Fruit fly (Drosophila melanogaster) whole organism, embryonic: ENCODE data around the gene CG6398.

ENCODE experiments used
- Aef1 ChIP-seq: fragments of 200-800 bp; sonication (Bioruptor generic); IDR thresholded peaks from 3 replicates; pipeline ENCODE4 v1.3.6; 2022; ENCODE audit warnings: missing biosample characterization, missing genetic modification characterization
- Atf-2 ChIP-seq: fragments of 200-800 bp; sonication (Bioruptor generic); optimal IDR thresholded peaks from 2 replicates; lab custom pipeline; 2016; ENCODE audit warnings: missing biosample characterization, missing genetic modification characterization
- CG11247 ChIP-seq: fragments of 200-800 bp; sonication (Bioruptor generic); IDR thresholded peaks from 2 replicates; pipeline ENCODE4 v1.3.6; 2022; ENCODE audit warnings: missing biosample characterization, missing genetic modification characterization
- CG12104 ChIP-seq: fragments of 200-800 bp; sonication (Bioruptor generic); optimal IDR thresholded peaks from 3 replicates; lab custom pipeline; 2016; ENCODE audit warnings: missing biosample characterization, missing genetic modification characterization
- CG12942 ChIP-seq: fragments of 200-800 bp; sonication (Bioruptor generic); optimal IDR thresholded peaks from 3 replicates; lab custom pipeline; 2016; ENCODE audit warnings: missing biosample characterization, missing genetic modification characterization
- CG13296 ChIP-seq: fragments of 200-800 bp; sonication (Bioruptor generic); optimal IDR thresholded peaks from 3 replicates; lab custom pipeline; 2018; ENCODE audit warnings: missing biosample characterization, mild to moderate bottlenecking, missing genetic modification characterization
- CG15514 ChIP-seq: fragments of 200-800 bp; sonication (Bioruptor generic); optimal IDR thresholded peaks from 3 replicates; lab custom pipeline; 2017; ENCODE audit warnings: missing biosample characterization, missing genetic modification characterization, mild to moderate bottlenecking, moderate library complexity, missing genetic modification reagents
- CG18764 ChIP-seq: fragments of 200-800 bp; sonication (Bioruptor generic); optimal IDR thresholded peaks from 3 replicates; lab custom pipeline; 2016; ENCODE audit warnings: missing biosample characterization, missing genetic modification characterization
- CG32532 ChIP-seq: fragments of 200-800 bp; sonication (Bioruptor generic); IDR thresholded peaks from 2 replicates; pipeline ENCODE4 v1.3.6; 2022; ENCODE audit warnings: missing biosample characterization, missing genetic modification characterization
- CG32767 ChIP-seq: fragments of 200-800 bp; sonication (Bioruptor generic); IDR thresholded peaks from 2 replicates; pipeline ENCODE4 v1.3.6; 2022; ENCODE audit warnings: missing biosample characterization, missing genetic modification characterization
- CG34376 ChIP-seq: fragments of 200-800 bp; sonication (Bioruptor generic); optimal IDR thresholded peaks from 2 replicates; lab custom pipeline; 2018; ENCODE audit warnings: missing biosample characterization, mild to moderate bottlenecking, missing genetic modification characterization
- CG3838 ChIP-seq: fragments of 200-800 bp; sonication (Bioruptor generic); optimal IDR thresholded peaks from 3 replicates; lab custom pipeline; 2016; ENCODE audit warnings: missing biosample characterization, missing genetic modification characterization
- CG6689 ChIP-seq: fragments of 200-800 bp; sonication (Bioruptor generic); IDR thresholded peaks from 2 replicates; pipeline ENCODE4 v1.3.6; 2022; ENCODE audit warnings: missing biosample characterization, missing genetic modification characterization
- CG7271 ChIP-seq: fragments of 200-800 bp; sonication (Bioruptor generic); optimal IDR thresholded peaks from 2 replicates; lab custom pipeline; 2018; ENCODE audit warnings: missing biosample characterization, mild to moderate bottlenecking, missing genetic modification characterization, moderate library complexity
- CG7963 ChIP-seq: fragments of 200-800 bp; sonication (Bioruptor generic); IDR thresholded peaks from 3 replicates; pipeline ENCODE4 v1.3.6; 2022; ENCODE audit warnings: missing biosample characterization, missing genetic modification characterization; ENCODE audit not compliant: partially characterized antibody
- CG8478 ChIP-seq: fragments of >200 bp; optimal IDR thresholded peaks from 2 replicates; lab custom pipeline; 2018
- Dbx ChIP-seq: fragments of 200-800 bp; sonication (Bioruptor generic); IDR thresholded peaks from 3 replicates; pipeline ENCODE4 v1.3.6; 2022; ENCODE audit warnings: missing biosample characterization, missing genetic modification characterization
- Dip2 ChIP-seq: fragments of 200-800 bp; sonication (Bioruptor generic); IDR thresholded peaks from 2 replicates; pipeline ENCODE4 v1.3.6; 2022; ENCODE audit warnings: missing biosample characterization, missing genetic modification characterization
- Ets97D ChIP-seq: fragments of 200-800 bp; sonication (Bioruptor generic); optimal IDR thresholded peaks from 3 replicates; lab custom pipeline; 2016; ENCODE audit warnings: missing biosample characterization, missing genetic modification characterization
- HHEX ChIP-seq: fragments of 200-800 bp; sonication (Bioruptor generic); optimal IDR thresholded peaks from 3 replicates; lab custom pipeline; 2017; ENCODE audit warnings: missing biosample characterization, mild to moderate bottlenecking, missing genetic modification characterization, missing genetic modification reagents
- Hmr ChIP-seq: fragments of 200-800 bp; sonication (Bioruptor generic); optimal IDR thresholded peaks from 3 replicates; lab custom pipeline; 2017; ENCODE audit warnings: mild to moderate bottlenecking, missing biosample characterization, missing genetic modification reagents, missing genetic modification characterization
- Hmx ChIP-seq: fragments of 200-800 bp; sonication (Bioruptor generic); optimal IDR thresholded peaks from 2 replicates; lab custom pipeline; 2016; ENCODE audit warnings: missing biosample characterization, missing genetic modification characterization
- Hsf ChIP-seq: fragments of 200-800 bp; sonication (Bioruptor generic); optimal IDR thresholded peaks from 3 replicates; lab custom pipeline; 2016; ENCODE audit warnings: missing biosample characterization, missing genetic modification characterization
- Med ChIP-seq: fragments of 200-800 bp; sonication (Bioruptor generic); peaks from one replicate; lab custom pipeline; 2016; ENCODE audit warnings: missing biosample characterization, missing genetic modification characterization, mild to moderate bottlenecking, inconsistent platforms, moderate library complexity
- Mrtf ChIP-seq: fragments of 200-800 bp; sonication (Bioruptor generic); IDR thresholded peaks from 3 replicates; pipeline ENCODE4 v1.3.6; 2022; ENCODE audit warnings: missing biosample characterization, missing genetic modification characterization
- Neu2 ChIP-seq: fragments of 200-800 bp; sonication (Bioruptor generic); optimal IDR thresholded peaks from 3 replicates; lab custom pipeline; 2016; ENCODE audit warnings: missing biosample characterization, missing genetic modification characterization, borderline replicate concordance
- Nf-YC ChIP-seq: fragments of 200-800 bp; optimal IDR thresholded peaks from 3 replicates; lab custom pipeline; 2019; ENCODE audit warnings: missing biosample characterization, mild to moderate bottlenecking, missing genetic modification characterization, moderate library complexity
- PHDP ChIP-seq: fragments of 200-800 bp; sonication (Bioruptor generic); optimal IDR thresholded peaks from 3 replicates; lab custom pipeline; 2018; ENCODE audit warnings: missing biosample characterization, mild to moderate bottlenecking, missing genetic modification characterization, moderate library complexity
- Rx ChIP-seq: fragments of 200-800 bp; sonication (Bioruptor generic); IDR thresholded peaks from 2 replicates; pipeline ENCODE4 v1.3.6; 2022; ENCODE audit warnings: missing biosample characterization, missing genetic modification characterization
- ato ChIP-seq: fragments of 200-800 bp; sonication (Bioruptor generic); IDR thresholded peaks from 2 replicates; pipeline ENCODE4 v1.3.6; 2022; ENCODE audit warnings: missing biosample characterization, missing genetic modification characterization; ENCODE audit not compliant: partially characterized antibody
- bigmax ChIP-seq: fragments of 200-800 bp; sonication (Bioruptor generic); optimal IDR thresholded peaks from 2 replicates; lab custom pipeline; 2018; ENCODE audit warnings: missing biosample characterization, mild to moderate bottlenecking, missing genetic modification characterization
- br ChIP-seq: fragments of >200 bp; optimal IDR thresholded peaks from 2 replicates; lab custom pipeline; 2017
- dm ChIP-seq: fragments of 200-800 bp; sonication (Bioruptor generic); optimal IDR thresholded peaks from 3 replicates; lab custom pipeline; 2016; ENCODE audit warnings: missing biosample characterization, missing genetic modification characterization
- fd96Cb ChIP-seq: fragments of 200-800 bp; sonication (Bioruptor generic); optimal IDR thresholded peaks from 2 replicates; lab custom pipeline; 2018; ENCODE audit warnings: missing biosample characterization, mild to moderate bottlenecking, missing genetic modification characterization, moderate library complexity
- grau ChIP-seq: fragments of 200-800 bp; optimal IDR thresholded peaks from 3 replicates; lab custom pipeline; 2019; ENCODE audit warnings: missing biosample characterization, mild to moderate bottlenecking, missing genetic modification characterization, moderate library complexity
- grn ChIP-seq: fragments of 200-800 bp; sonication (Bioruptor generic); optimal IDR thresholded peaks from 3 replicates; lab custom pipeline; 2017; ENCODE audit warnings: missing biosample characterization, missing genetic modification characterization
- lab ChIP-seq: fragments of 200-800 bp; sonication (Bioruptor generic); optimal IDR thresholded peaks from 3 replicates; lab custom pipeline; 2017; ENCODE audit warnings: missing biosample characterization, missing genetic modification characterization, mild to moderate bottlenecking, moderate library complexity, missing genetic modification reagents
- maf-S ChIP-seq: fragments of 200-800 bp; sonication (Bioruptor generic); optimal IDR thresholded peaks from 2 replicates; lab custom pipeline; 2016; ENCODE audit warnings: missing biosample characterization, missing genetic modification characterization
- peb ChIP-seq: fragments of 200-800 bp; sonication (Bioruptor generic); IDR thresholded peaks from 2 replicates; pipeline ENCODE4 v1.3.6; 2022; ENCODE audit warnings: missing biosample characterization, missing genetic modification characterization
- seq ChIP-seq: fragments of 200-800 bp; sonication (Bioruptor generic); IDR thresholded peaks from 2 replicates; pipeline ENCODE4 v1.3.6; 2022; ENCODE audit warnings: missing biosample characterization, missing genetic modification characterization
- shn ChIP-seq: fragments of 200-800 bp; sonication (Bioruptor generic); optimal IDR thresholded peaks from 3 replicates; lab custom pipeline; 2016; ENCODE audit warnings: missing biosample characterization, missing genetic modification characterization
- sna ChIP-seq: fragments of 200-800 bp; sonication (Bioruptor generic); IDR thresholded peaks from 2 replicates; pipeline ENCODE4 v1.3.6; 2022; ENCODE audit warnings: missing biosample characterization, missing genetic modification characterization; ENCODE audit not compliant: partially characterized antibody
- sob ChIP-seq: fragments of 200-800 bp; sonication (Bioruptor generic); IDR thresholded peaks from 2 replicates; pipeline ENCODE4 v1.3.6; 2022; ENCODE audit warnings: missing biosample characterization, missing genetic modification characterization
- sqz ChIP-seq: fragments of 200-800 bp; sonication (Bioruptor generic); optimal IDR thresholded peaks from 3 replicates; lab custom pipeline; 2018; ENCODE audit warnings: missing biosample characterization, mild to moderate bottlenecking, missing genetic modification characterization
- sug ChIP-seq: fragments of 200-800 bp; optimal IDR thresholded peaks from 2 replicates; lab custom pipeline; 2019; ENCODE audit warnings: missing biosample characterization, mild to moderate bottlenecking, missing genetic modification characterization, moderate library complexity
- tin ChIP-seq: fragments of 200-800 bp; sonication (Bioruptor generic); optimal IDR thresholded peaks from 3 replicates; lab custom pipeline; 2016; ENCODE audit warnings: missing biosample characterization, missing genetic modification characterization
- tio ChIP-seq: fragments of 200-800 bp; sonication (Bioruptor generic); optimal IDR thresholded peaks from 2 replicates; lab custom pipeline; 2017; ENCODE audit warnings: missing biosample characterization, missing genetic modification characterization, inconsistent platforms
- tll ChIP-seq, 2 experiments: fragments of 200-800 bp in 1 of 2; fragments of >200 bp in 1 of 2; sonication (Bioruptor generic) in 1 of 2; optimal IDR thresholded peaks; 2 replicates each; lab custom pipeline; 2017 to 2019; ENCODE audit warnings: missing biosample characterization in 2 of 2, missing genetic modification characterization in 2 of 2, mild to moderate bottlenecking in 1 of 2, moderate library complexity in 1 of 2
- trh ChIP-seq: fragments of 200-800 bp; sonication (Bioruptor generic); optimal IDR thresholded peaks from 2 replicates; lab custom pipeline; 2016; ENCODE audit warnings: missing biosample characterization, missing genetic modification characterization
- tup ChIP-seq: fragments of 200-800 bp; sonication (Bioruptor generic); optimal IDR thresholded peaks from 2 replicates; lab custom pipeline; 2016; ENCODE audit warnings: missing biosample characterization, mild to moderate bottlenecking, missing genetic modification characterization, moderate library complexity
- wor ChIP-seq: fragments of 200-800 bp; sonication (Bioruptor generic); IDR thresholded peaks from 2 replicates; pipeline ENCODE4 v1.3.6; 2022; ENCODE audit warnings: missing biosample characterization, missing genetic modification characterization
- zfh1 ChIP-seq: fragments of 200-800 bp; sonication (Bioruptor generic); IDR thresholded peaks from 3 replicates; pipeline ENCODE4 v1.3.6; 2022; ENCODE audit warnings: missing biosample characterization, missing genetic modification characterization

Gene CG6398

DNA sequence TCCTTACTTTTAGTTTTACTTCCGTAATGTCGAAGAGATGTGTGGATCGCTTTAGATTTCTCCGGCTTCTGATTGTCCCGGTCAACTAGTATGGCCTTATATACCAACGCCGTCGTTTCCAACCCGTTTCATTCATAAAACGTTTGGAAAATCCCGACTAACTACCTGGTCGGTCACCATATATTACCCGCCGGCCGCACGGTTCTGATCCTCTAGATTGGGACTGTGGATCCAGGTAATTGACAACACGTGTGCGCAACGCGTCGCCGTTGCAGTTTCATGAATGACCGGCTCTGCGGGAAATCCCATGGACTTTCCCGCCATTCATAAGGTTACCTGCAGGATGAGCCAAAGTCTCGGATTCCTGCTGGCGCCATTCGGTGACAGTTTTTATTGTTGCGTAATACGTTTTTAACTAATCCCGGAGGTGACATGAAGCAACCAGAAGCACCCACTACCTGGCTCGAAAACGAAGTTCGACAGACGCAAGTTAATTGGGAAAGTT is 10.9 kb upstream of the CG6398 start, which contains the start of gene CG12986 (continued):
- no peak for TF ChIP-seq tup
- TF ChIP-seq HHEX (GFP tag; lab: Kevin White, UChicago), result no peak
- no peak for TF ChIP-seq CG34376 (GFP tag; lab: Kevin White, UChicago)
- TF ChIP-seq fd96Cb, result no peak
- no peak for TF ChIP-seq sob (GFP tag; lab: Robert Waterston, UW)
- no peak for TF ChIP-seq trh
- no peak for TF ChIP-seq Mrtf
- no peak for TF ChIP-seq seq (GFP tag; lab: Robert Waterston, UW)
- TF ChIP-seq sug (tag; lab: Kevin White, UChicago), result no peak
- no peak for TF ChIP-seq CG7271 (tag; lab: Kevin White, UChicago)
- TF ChIP-seq Hmx (GFP tag; lab: Kevin White, UChicago), result no peak
- TF ChIP-seq CG13296 (GFP tag; lab: Kevin White, UChicago), result no peak
- no peak for TF ChIP-seq Nf-YC (tag; lab: Kevin White, UChicago)
- no peak for TF ChIP-seq CG8478 (lab: Kevin White, UChicago)
- TF ChIP-seq CG32767, result no peak
- TF ChIP-seq CG3838 (GFP tag; lab: Kevin White, UChicago), result no peak
- TF ChIP-seq tll (GFP tag; optimal IDR thresholded peaks at IDR 0.05; lab: Kevin White, UChicago), result peak in 1 of 2 experiments; percentile 69
- no peak for TF ChIP-seq br (lab: Kevin White, UChicago)
- TF ChIP-seq tio (GFP tag; lab: Kevin White, UChicago), result no peak
- TF ChIP-seq CG32532 (GFP tag; lab: Robert Waterston, UW), result no peak
- TF ChIP-seq PHDP, result no peak
- no peak for TF ChIP-seq bigmax (GFP tag; lab: Kevin White, UChicago)

- peak; percentile 85 for TF ChIP-seq Med (GFP tag; lab: Kevin White, UChicago)
- no peak for TF ChIP-seq peb (GFP tag; lab: Robert Waterston, UW)
- no peak for TF ChIP-seq CG12104
- peak; percentile 60 for TF ChIP-seq CG11247 (GFP tag; lab: Robert Waterston, UW)
- no peak for TF ChIP-seq Atf-2 (GFP tag; lab: Kevin White, UChicago)
- peak; percentile 43 for TF ChIP-seq grau
- no peak for TF ChIP-seq maf-S (GFP tag; lab: Kevin White, UChicago)
- TF ChIP-seq ato (GFP tag; lab: Robert Waterston, UW), result no peak
- no peak for TF ChIP-seq grn
- TF ChIP-seq Dbx, result 0 out of 3 replicates have a peak, but pooled peaks have one; percentile 32
- TF ChIP-seq tin (GFP tag; lab: Kevin White, UChicago), result peak; percentile 28
- TF ChIP-seq CG18764 (GFP tag; lab: Kevin White, UChicago), result no peak
- no peak for TF ChIP-seq lab (GFP tag; lab: Kevin White, UChicago)
- peak; percentile 45 for TF ChIP-seq Hmr (GFP tag; lab: Kevin White, UChicago)
- TF ChIP-seq Rx (GFP tag; lab: Robert Waterston, UW), result no peak
- peak; percentile 98 for TF ChIP-seq Dip2 (GFP tag; lab: Robert Waterston, UW)
- TF ChIP-seq CG12942 (GFP tag; lab: Kevin White, UChicago), result peak; percentile 29
- TF ChIP-seq sug (tag; lab: Kevin White, UChicago), result peak; percentile 33
- peak; percentile 11 for TF ChIP-seq CG15514
- no peak for TF ChIP-seq sqz (GFP tag; lab: Kevin White, UChicago)
- TF ChIP-seq Hsf, result peak; percentile 45
- TF ChIP-seq CG6689, result no peak
- TF ChIP-seq Aef1 (GFP tag; lab: Robert Waterston, UW), result 0 out of 3 replicates have a peak, but pooled peaks have one; percentile 16
- no peak for TF ChIP-seq CG7963
- TF ChIP-seq dm (GFP tag; lab: Kevin White, UChicago), result no peak
- TF ChIP-seq zfh1, result no peak
- no peak for TF ChIP-seq shn
- no peak for TF ChIP-seq sna
- no peak for TF ChIP-seq Neu2
- TF ChIP-seq Ets97D (GFP tag; lab: Kevin White, UChicago), result no peak
- no peak for TF ChIP-seq wor (GFP tag; lab: Robert Waterston, UW)
Measured at dm6 chrX:17820252-17820651, 10.4 kb upstream of the CG6398 start.
